Worm (Caenorhabditis elegans): ENCODE measurements around the gene C29F5.1.

DNA sequence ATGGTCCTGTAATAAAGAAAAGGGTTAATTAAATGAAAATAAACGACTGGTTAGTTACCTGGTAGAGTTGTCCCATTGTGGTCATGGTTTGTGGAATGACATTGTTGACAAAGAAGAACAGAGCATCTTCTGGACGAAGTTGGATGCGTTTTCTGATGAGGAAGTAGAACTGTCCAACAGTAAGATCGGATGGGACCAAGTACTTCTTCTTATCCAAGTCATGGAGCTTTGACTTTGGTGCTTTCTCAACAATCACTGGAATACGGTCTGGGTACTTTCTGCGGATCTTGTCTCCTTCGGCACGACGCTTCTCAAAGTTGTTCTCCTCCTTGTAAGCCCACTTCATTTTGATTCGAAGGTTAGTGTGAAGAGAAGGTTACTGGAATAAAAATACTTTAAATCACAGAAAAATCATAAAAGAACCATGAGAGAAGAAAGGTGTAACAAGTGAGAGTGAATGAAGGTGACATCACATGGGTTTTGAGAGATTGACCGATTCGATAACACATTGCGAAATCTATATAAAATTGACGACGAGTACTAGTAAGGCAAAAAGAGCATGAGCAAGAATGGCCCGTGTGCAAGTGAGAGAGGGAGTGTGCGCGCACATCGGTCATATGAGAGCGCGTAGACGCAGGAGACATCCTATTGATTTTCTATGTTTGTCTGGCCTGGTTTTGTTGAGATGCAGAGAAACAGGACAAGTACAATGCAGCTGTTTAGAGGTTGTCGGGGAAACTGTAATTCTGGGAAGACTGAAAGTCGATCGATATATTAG lies 44.2 kb downstream of the C29F5.1 start, which contains the start of gene lgg-1:
- TF ChIP-seq lin-13 (GFP tag; optimal IDR thresholded peaks at IDR 0.05) (peak; percentile 50), lin-15B (tag; optimal IDR thresholded peaks at IDR 0.05) (no peak)

Measured in whole organism, L1 larva.